Fruit fly (Drosophila melanogaster) ovary, adult (tissue): ENCODE measurements around the gene Usp32.

Experiments used
- CG17801 ChIP-seq: fragments of 200-800 bp; optimal IDR thresholded peaks from 2 replicates; lab custom pipeline; 2019; ENCODE audit warnings: missing biosample characterization, mild to moderate bottlenecking, missing genetic modification characterization, moderate library complexity; ENCODE audit not compliant: partially characterized antibody

The Usp32 gene

dm6 chr3L:19924771-19925304, 53.9 kb downstream of the Usp32 start, which contains the start of gene Grasp65:
Gene Grasp65, plus strand, starts transcription at chr3L:19924943.
- TF ChIP-seq CG17801, result peak; percentile 52

dm6 chr3L:19928435-19929011, 57.6 kb downstream of the Usp32 start, which contains the start of the genes CG8004 and RhoGDI:
Gene CG8004, minus strand, starts transcription at chr3L:19928508.
Gene RhoGDI, plus strand, starts transcription at chr3L:19928743.
- no peak for TF ChIP-seq CG17801

- no peak for TF ChIP-seq CG17801
These were observed 58.2 kb downstream of the Usp32 start for dm6 chr3L:19929051-19929718.

- TF ChIP-seq CG17801, result no peak
These were observed 58.9 kb downstream of the Usp32 start for dm6 chr3L:19929719-19930334.
